Worm (Caenorhabditis elegans): ENCODE measurements around the gene pqn-92.

- TF ChIP-seq flt-1 (GFP tag; IDR thresholded peaks at IDR 0.05) (no peak), T22C8.4 (GFP tag; IDR thresholded peaks at IDR 0.05) (no peak), ref-1 (GFP tag; conservative IDR thresholded peaks at IDR 0.05) (no peak), med-1 (GFP tag; optimal IDR thresholded peaks at IDR 0.05; ENCODE audit: insufficient read depth) (no peak), klf-2 (GFP tag; conservative IDR thresholded peaks at IDR 0.05) (no peak), cog-1 (tag; optimal IDR thresholded peaks at IDR 0.05) (no peak)
Measured at ce11 chrIII:12349027-12349426, 41.4 kb downstream of the pqn-92 start.

Data from whole organism, midembryonic.